Fruit fly (Drosophila melanogaster) S2 (cell line): ENCODE results near the gene mew.

Experiments used
- CG8478 ChIP-seq: fragments of >200 bp; optimal IDR thresholded peaks from 2 replicates; lab custom pipeline; 2018
- CTCF ChIP-seq, 2 experiments: fragments of >200 bp; optimal IDR thresholded peaks; 2 replicates each; lab custom pipeline; 2018

DNA sequence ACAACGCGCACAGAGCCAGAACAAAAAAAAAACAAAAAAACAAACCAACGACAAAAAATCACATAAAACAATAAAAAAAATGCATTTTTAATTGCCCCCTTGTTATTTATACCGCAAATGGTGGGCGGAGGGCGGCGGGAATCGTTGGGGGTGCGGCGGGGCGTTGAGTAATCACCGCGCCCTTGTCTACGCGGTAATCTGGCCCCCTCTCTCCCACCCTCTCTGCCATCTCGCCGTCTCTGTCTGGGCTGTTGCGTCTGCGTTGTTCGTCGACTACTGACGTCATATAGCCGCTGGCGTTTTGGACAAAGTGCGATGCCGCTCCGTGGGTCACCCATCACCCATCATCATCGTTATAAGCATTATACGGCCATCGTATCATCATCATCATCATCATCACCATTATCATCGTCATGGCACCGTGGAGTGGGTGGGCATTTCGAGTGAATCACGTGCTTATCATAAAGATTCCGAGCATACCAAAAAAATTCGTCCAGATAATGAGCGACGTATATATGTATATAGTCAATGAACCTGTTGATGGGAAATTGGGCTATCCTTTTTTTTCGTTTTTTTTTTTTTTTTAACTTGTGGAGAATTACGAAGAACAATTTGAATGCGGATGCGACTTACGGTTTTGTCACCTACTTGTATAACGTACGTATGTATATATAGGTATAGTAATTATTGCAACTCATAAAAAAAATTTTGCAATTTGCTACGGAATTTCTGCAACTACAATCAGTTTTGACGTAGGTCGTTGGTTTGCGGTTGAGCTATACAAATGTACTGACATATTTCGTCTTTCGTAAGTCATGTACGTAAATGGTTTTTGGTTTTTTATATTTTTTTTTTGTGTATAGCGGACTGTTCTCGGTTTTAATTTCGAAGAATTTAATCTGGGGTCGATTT is 44.6 kb upstream of the mew start:
- TF ChIP-seq CTCF (optimal IDR thresholded peaks at IDR 0.05; lab: Kevin White, UChicago) (no peak), CG8478 (lab: Kevin White, UChicago) (no peak)
